Fruit fly (Drosophila melanogaster) whole organism, embryonic: ENCODE results near the gene corn.

Experiments used
- CG10274 ChIP-seq: fragments of 200-800 bp; sonication (Bioruptor generic); optimal IDR thresholded peaks from 3 replicates; lab custom pipeline; 2017; ENCODE audit warnings: missing biosample characterization, mild to moderate bottlenecking, missing genetic modification characterization
- CG10462 ChIP-seq: fragments of 200-800 bp; sonication (Bioruptor generic); optimal IDR thresholded peaks from 2 replicates; lab custom pipeline; 2016; ENCODE audit warnings: missing biosample characterization, missing genetic modification characterization
- CG11085 ChIP-seq: fragments of 200-800 bp; sonication (Bioruptor generic); IDR thresholded peaks from 2 replicates; pipeline ENCODE4 v1.3.6; 2022; ENCODE audit warnings: missing biosample characterization, missing genetic modification characterization
- CG11696 ChIP-seq: fragments of 200-800 bp; sonication (Bioruptor generic); IDR thresholded peaks from 2 replicates; pipeline ENCODE4 v1.3.6; 2022; ENCODE audit warnings: missing biosample characterization, missing genetic modification characterization
- CG11723 ChIP-seq: fragments of 200-800 bp; sonication (Bioruptor generic); optimal IDR thresholded peaks from 2 replicates; lab custom pipeline; 2017; ENCODE audit warnings: missing biosample characterization, mild to moderate bottlenecking, missing genetic modification characterization
- CG12104 ChIP-seq: fragments of 200-800 bp; sonication (Bioruptor generic); optimal IDR thresholded peaks from 3 replicates; lab custom pipeline; 2016; ENCODE audit warnings: missing biosample characterization, missing genetic modification characterization
- CG12299 ChIP-seq: fragments of 200-800 bp; sonication (Bioruptor generic); optimal IDR thresholded peaks from 2 replicates; lab custom pipeline; 2018; ENCODE audit warnings: missing biosample characterization, mild to moderate bottlenecking, missing genetic modification characterization
- CG12769 ChIP-seq: fragments of 200-800 bp; sonication (Bioruptor generic); optimal IDR thresholded peaks from 2 replicates; lab custom pipeline; 2019; ENCODE audit warnings: missing biosample characterization, mild to moderate bottlenecking, missing genetic modification characterization, moderate library complexity
- CG12942 ChIP-seq: fragments of 200-800 bp; sonication (Bioruptor generic); optimal IDR thresholded peaks from 3 replicates; lab custom pipeline; 2016; ENCODE audit warnings: missing biosample characterization, missing genetic modification characterization
- CG14710 ChIP-seq: fragments of 200-800 bp; sonication (Bioruptor generic); optimal IDR thresholded peaks from 3 replicates; lab custom pipeline; 2019; ENCODE audit warnings: missing biosample characterization, mild to moderate bottlenecking, missing genetic modification characterization, moderate library complexity
- CG14860 ChIP-seq: fragments of 200-800 bp; sonication (Bioruptor generic); IDR thresholded peaks from 3 replicates; pipeline ENCODE4 v1.3.6; 2022; ENCODE audit warnings: missing biosample characterization, missing genetic modification characterization; ENCODE audit not compliant: partially characterized antibody
- CG15479 ChIP-seq: fragments of 200-800 bp; sonication (Bioruptor generic); optimal IDR thresholded peaks from 3 replicates; lab custom pipeline; 2019; ENCODE audit warnings: missing biosample characterization, mild to moderate bottlenecking, missing genetic modification characterization, moderate library complexity
- CG17186 ChIP-seq: fragments of 200-800 bp; sonication (Bioruptor generic); optimal IDR thresholded peaks from 3 replicates; lab custom pipeline; 2017; ENCODE audit warnings: missing biosample characterization, missing genetic modification reagents, missing genetic modification characterization
- CG17802 ChIP-seq: fragments of 200-800 bp; sonication (Bioruptor generic); optimal IDR thresholded peaks from 2 replicates; lab custom pipeline; 2018; ENCODE audit warnings: missing biosample characterization, mild to moderate bottlenecking, missing genetic modification characterization, moderate library complexity
- CG3163 ChIP-seq: fragments of 200-800 bp; sonication (Bioruptor generic); optimal IDR thresholded peaks from 3 replicates; lab custom pipeline; 2016; ENCODE audit warnings: missing biosample characterization, missing genetic modification characterization
- CG4360 ChIP-seq: fragments of 200-800 bp; sonication (Bioruptor generic); IDR thresholded peaks from 2 replicates; pipeline ENCODE4 v1.3.6; 2022; ENCODE audit warnings: missing biosample characterization, missing genetic modification characterization
- CG4820 ChIP-seq: fragments of 200-800 bp; sonication (Bioruptor generic); optimal IDR thresholded peaks from 3 replicates; lab custom pipeline; 2016; ENCODE audit warnings: missing biosample characterization, missing genetic modification characterization
- CG4854 ChIP-seq: fragments of 200-800 bp; sonication (Bioruptor generic); optimal IDR thresholded peaks from 2 replicates; lab custom pipeline; 2016; ENCODE audit warnings: missing biosample characterization, missing genetic modification characterization, inconsistent platforms
- CG6254 ChIP-seq: fragments of 200-800 bp; sonication (Bioruptor generic); optimal IDR thresholded peaks from 3 replicates; lab custom pipeline; 2017; ENCODE audit warnings: mild to moderate bottlenecking, missing biosample characterization, missing genetic modification reagents, missing genetic modification characterization
- CG8290 ChIP-seq, 3 experiments: fragments of 200-800 bp; sonication (Bioruptor generic); optimal IDR thresholded peaks; 2 replicates each; lab custom pipeline; 2016 to 2019; ENCODE audit warnings: missing biosample characterization in 3 of 3, missing genetic modification characterization in 3 of 3, mild to moderate bottlenecking in 2 of 3, moderate library complexity in 1 of 3
- CG9437 ChIP-seq: fragments of 200-800 bp; sonication (Bioruptor generic); optimal IDR thresholded peaks from 2 replicates; lab custom pipeline; 2018; ENCODE audit warnings: missing biosample characterization, mild to moderate bottlenecking, missing genetic modification characterization
- CG9727 ChIP-seq: fragments of 200-800 bp; sonication (Bioruptor generic); optimal IDR thresholded peaks from 3 replicates; lab custom pipeline; 2017; ENCODE audit warnings: missing biosample characterization, mild to moderate bottlenecking, missing genetic modification characterization
- CG9932 ChIP-seq: fragments of 200-800 bp; sonication (Bioruptor generic); IDR thresholded peaks from 2 replicates; pipeline ENCODE4 v1.3.6; 2022; ENCODE audit warnings: missing biosample characterization, missing genetic modification characterization
- CkIIα-i1 ChIP-seq: fragments of 200-800 bp; sonication (Bioruptor generic); IDR thresholded peaks from 2 replicates; pipeline ENCODE4 v1.3.6; 2022; ENCODE audit warnings: missing biosample characterization, missing genetic modification characterization
- Dip2 ChIP-seq: fragments of 200-800 bp; sonication (Bioruptor generic); IDR thresholded peaks from 2 replicates; pipeline ENCODE4 v1.3.6; 2022; ENCODE audit warnings: missing biosample characterization, missing genetic modification characterization
- Dp ChIP-seq: fragments of 200-800 bp; sonication (Bioruptor generic); optimal IDR thresholded peaks from 2 replicates; lab custom pipeline; 2018; ENCODE audit warnings: missing biosample characterization, mild to moderate bottlenecking, missing genetic modification characterization, moderate library complexity
- Hr78 ChIP-seq, 2 experiments: fragments of 200-800 bp in 1 of 2; fragments of >200 bp in 1 of 2; sonication (Bioruptor generic) in 1 of 2; optimal IDR thresholded peaks; 2 replicates each; lab custom pipeline; 2017 to 2019; ENCODE audit warnings: missing biosample characterization in 2 of 2, missing genetic modification characterization in 2 of 2, mild to moderate bottlenecking in 1 of 2, moderate library complexity in 1 of 2
- Lpt ChIP-seq: fragments of >200 bp; optimal IDR thresholded peaks from 2 replicates; lab custom pipeline; 2018; ENCODE audit warnings: missing biosample characterization, missing genetic modification characterization
- Mad ChIP-seq: fragments of 200-800 bp; sonication (Bioruptor generic); optimal IDR thresholded peaks from 2 replicates; lab custom pipeline; 2016; ENCODE audit warnings: missing biosample characterization, missing genetic modification characterization
- Mes4 ChIP-seq: fragments of 200-800 bp; sonication (Bioruptor generic); optimal IDR thresholded peaks from 2 replicates; lab custom pipeline; 2016; ENCODE audit warnings: missing biosample characterization, missing genetic modification characterization
- Side ChIP-seq: fragments of 200-800 bp; sonication (Bioruptor generic); optimal IDR thresholded peaks from 2 replicates; lab custom pipeline; 2016; ENCODE audit warnings: missing biosample characterization, missing genetic modification characterization
- Xrp1 ChIP-seq: fragments of 200-800 bp; sonication (Bioruptor generic); IDR thresholded peaks from 2 replicates; pipeline ENCODE4 v1.3.6; 2022; ENCODE audit warnings: missing biosample characterization, missing genetic modification characterization
- ac ChIP-seq: fragments of 200-800 bp; sonication (Bioruptor generic); optimal IDR thresholded peaks from 3 replicates; lab custom pipeline; 2017; ENCODE audit warnings: missing biosample characterization, mild to moderate bottlenecking, missing genetic modification characterization
- ash1 ChIP-seq: fragments of 200-800 bp; sonication (Bioruptor generic); optimal IDR thresholded peaks from 2 replicates; lab custom pipeline; 2018; ENCODE audit warnings: missing biosample characterization, mild to moderate bottlenecking, missing genetic modification characterization
- az2 ChIP-seq: fragments of 200-800 bp; sonication (Bioruptor generic); optimal IDR thresholded peaks from 3 replicates; lab custom pipeline; 2016; ENCODE audit warnings: missing biosample characterization, missing genetic modification characterization
- caup ChIP-seq: fragments of 200-800 bp; sonication (Bioruptor generic); optimal IDR thresholded peaks from 3 replicates; lab custom pipeline; 2017; ENCODE audit warnings: missing biosample characterization, mild to moderate bottlenecking, missing genetic modification characterization, moderate library complexity; ENCODE audit not compliant: severe bottlenecking
- crp ChIP-seq, 2 experiments: fragments of 200-800 bp; sonication (Bioruptor generic); optimal IDR thresholded peaks; 2 replicates in 1 of 2; 3 replicates in 1 of 2; lab custom pipeline; 2017; ENCODE audit warnings: missing biosample characterization in 2 of 2, missing genetic modification characterization in 2 of 2, mild to moderate bottlenecking in 1 of 2, moderate library complexity in 1 of 2
- dan ChIP-seq: fragments of 200-800 bp; sonication (Bioruptor generic); IDR thresholded peaks from 2 replicates; pipeline ENCODE4 v1.3.6; 2022; ENCODE audit warnings: missing biosample characterization, missing genetic modification characterization
- ems ChIP-seq: fragments of 200-800 bp; sonication (Bioruptor generic); optimal IDR thresholded peaks from 3 replicates; lab custom pipeline; 2016; ENCODE audit warnings: missing biosample characterization, missing genetic modification characterization
- eve ChIP-seq, 2 experiments: fragments of >200 bp; optimal IDR thresholded peaks; 2 replicates each; lab custom pipeline; 2017; ENCODE audit warnings: missing biosample characterization in 2 of 2, missing genetic modification characterization in 2 of 2
- gro ChIP-seq: fragments of 200-800 bp; sonication (Bioruptor generic); optimal IDR thresholded peaks from 2 replicates; lab custom pipeline; 2016; ENCODE audit warnings: missing biosample characterization, missing genetic modification characterization
- insv ChIP-seq, 2 experiments: fragments of 200-800 bp; sonication (Bioruptor generic); optimal IDR thresholded peaks; 3 replicates each; lab custom pipeline; 2016 to 2018; ENCODE audit warnings: missing biosample characterization in 2 of 2, missing genetic modification characterization in 2 of 2
- ken ChIP-seq: fragments of 200-800 bp; sonication (Bioruptor generic); IDR thresholded peaks from 3 replicates; pipeline ENCODE4 v1.3.6; 2022; ENCODE audit warnings: missing biosample characterization, missing genetic modification characterization
- odd ChIP-seq: fragments of 200-800 bp; sonication (Bioruptor generic); optimal IDR thresholded peaks from 2 replicates; lab custom pipeline; 2017; ENCODE audit warnings: missing biosample characterization, mild to moderate bottlenecking, missing genetic modification characterization
- slou ChIP-seq: fragments of 200-800 bp; sonication (Bioruptor generic); optimal IDR thresholded peaks from 3 replicates; lab custom pipeline; 2016; ENCODE audit warnings: missing biosample characterization, missing genetic modification characterization
- stc ChIP-seq: fragments of 200-800 bp; sonication (Bioruptor generic); IDR thresholded peaks from 2 replicates; pipeline ENCODE4 v1.3.6; 2022; ENCODE audit warnings: missing biosample characterization, missing genetic modification characterization
- stwl ChIP-seq: fragments of 200-800 bp; sonication (Bioruptor generic); optimal IDR thresholded peaks from 3 replicates; lab custom pipeline; 2018; ENCODE audit warnings: missing biosample characterization, mild to moderate bottlenecking, missing genetic modification characterization, moderate library complexity
- ttk ChIP-seq: fragments of 200-800 bp; sonication (Bioruptor generic); IDR thresholded peaks from 2 replicates; pipeline ENCODE4 v2.1.2; 2022; ENCODE audit warnings: missing biosample characterization, missing genetic modification characterization
- wek ChIP-seq: fragments of 200-800 bp; sonication (Bioruptor generic); optimal IDR thresholded peaks from 3 replicates; lab custom pipeline; 2018; ENCODE audit warnings: missing biosample characterization, mild to moderate bottlenecking, missing genetic modification characterization, moderate library complexity
- wor ChIP-seq: fragments of 200-800 bp; sonication (Bioruptor generic); IDR thresholded peaks from 2 replicates; pipeline ENCODE4 v1.3.6; 2022; ENCODE audit warnings: missing biosample characterization, missing genetic modification characterization
- yki ChIP-seq: fragments of >200 bp; optimal IDR thresholded peaks from 3 replicates; lab custom pipeline; 2018

Gene corn

dm6 chr3L:7125289-7125955 is 31.5 kb downstream of the corn start, which contains the start of the genes msl-3 and BBS1 (continued):
- no peak for TF ChIP-seq ac (GFP tag; lab: Kevin White, UChicago)
- TF ChIP-seq stwl, result peak; percentile 88
- no peak for TF ChIP-seq CG14710 (tag; lab: Kevin White, UChicago)
- peak; percentile 39 for TF ChIP-seq CG17186
- TF ChIP-seq az2 (GFP tag; lab: Kevin White, UChicago), result no peak
- TF ChIP-seq gro (GFP tag; lab: Kevin White, UChicago), result no peak
- TF ChIP-seq Hr78 (GFP tag; optimal IDR thresholded peaks at IDR 0.05; lab: Kevin White, UChicago), result no peak
- TF ChIP-seq CG8290 (GFP tag; optimal IDR thresholded peaks at IDR 0.05; lab: Kevin White, UChicago), result no peak
- no peak for TF ChIP-seq CG8290 (tag; optimal IDR thresholded peaks at IDR 0.05; lab: Kevin White, UChicago)
- no peak for TF ChIP-seq CG15479
- TF ChIP-seq CG12769 (tag; lab: Kevin White, UChicago), result no peak
- no peak for TF ChIP-seq CG11696
- no peak for TF ChIP-seq CG10274 (GFP tag; lab: Kevin White, UChicago)
- TF ChIP-seq dan (GFP tag; lab: Robert Waterston, UW), result no peak
- TF ChIP-seq ttk, result no peak
- TF ChIP-seq Xrp1 (GFP tag; lab: Robert Waterston, UW), result no peak
- no peak for TF ChIP-seq ems (GFP tag; lab: Kevin White, UChicago)
- no peak for TF ChIP-seq CG12104 (GFP tag; lab: Kevin White, UChicago)
- TF ChIP-seq Dip2 (GFP tag; lab: Robert Waterston, UW), result no peak
- no peak for TF ChIP-seq CG3163 (GFP tag; lab: Kevin White, UChicago)
- TF ChIP-seq CG11723, result no peak
- no peak for TF ChIP-seq stc (GFP tag; lab: Robert Waterston, UW)
- no peak for TF ChIP-seq odd (GFP tag; lab: Kevin White, UChicago)
- TF ChIP-seq Mes4 (GFP tag; lab: Kevin White, UChicago), result no peak
- TF ChIP-seq wek (GFP tag; lab: Kevin White, UChicago), result no peak
- no peak for TF ChIP-seq slou (GFP tag; lab: Kevin White, UChicago)
- TF ChIP-seq CG12299 (tag; lab: Kevin White, UChicago), result peak; percentile 51
- no peak for TF ChIP-seq CG6254 (GFP tag; lab: Kevin White, UChicago)
- no peak for TF ChIP-seq caup
- no peak for TF ChIP-seq ash1 (GFP tag; lab: Kevin White, UChicago)
- no peak for TF ChIP-seq CG4820
- no peak for TF ChIP-seq CG12942 (GFP tag; lab: Kevin White, UChicago)
- TF ChIP-seq Dp, result peak; percentile 95
- no peak for TF ChIP-seq CG17802
- no peak for TF ChIP-seq CG10462
- no peak for TF ChIP-seq insv (GFP tag; optimal IDR thresholded peaks at IDR 0.05; lab: Kevin White, UChicago)
- no peak for TF ChIP-seq CG9437 (GFP tag; lab: Kevin White, UChicago)
- no peak for TF ChIP-seq Side (GFP tag; lab: Kevin White, UChicago)
- no peak for TF ChIP-seq Mad (GFP tag; lab: Kevin White, UChicago)
- no peak for TF ChIP-seq eve (GFP tag; optimal IDR thresholded peaks at IDR 0.05; lab: Kevin White, UChicago)
- no peak for TF ChIP-seq wor (GFP tag; lab: Robert Waterston, UW)
- TF ChIP-seq CkIIα-i1 (GFP tag; lab: Robert Waterston, UW), result no peak
- no peak for TF ChIP-seq CG4360 (GFP tag; lab: Robert Waterston, UW)
- no peak for TF ChIP-seq CG11085
- no peak for TF ChIP-seq Lpt (GFP tag; lab: Kevin White, UChicago)
- peak; percentile 60; the same call in 2 of the 3 replicates for TF ChIP-seq CG14860 (GFP tag; lab: Robert Waterston, UW)
- no peak for TF ChIP-seq yki
- TF ChIP-seq CG9727 (GFP tag; lab: Kevin White, UChicago), result no peak
- TF ChIP-seq CG9932 (GFP tag; lab: Robert Waterston, UW), result no peak
- no peak for TF ChIP-seq CG4854 (GFP tag; lab: Kevin White, UChicago)
- TF ChIP-seq crp (GFP tag; optimal IDR thresholded peaks at IDR 0.05; lab: Kevin White, UChicago), result no peak
- no peak for TF ChIP-seq ken
